Worm (Caenorhabditis elegans): Measurements from ENCODE around the gene Y46G5A.18.
A peak's percentile ranks its signal among the peaks of the same experiment; 100 is the strongest.

DNA sequence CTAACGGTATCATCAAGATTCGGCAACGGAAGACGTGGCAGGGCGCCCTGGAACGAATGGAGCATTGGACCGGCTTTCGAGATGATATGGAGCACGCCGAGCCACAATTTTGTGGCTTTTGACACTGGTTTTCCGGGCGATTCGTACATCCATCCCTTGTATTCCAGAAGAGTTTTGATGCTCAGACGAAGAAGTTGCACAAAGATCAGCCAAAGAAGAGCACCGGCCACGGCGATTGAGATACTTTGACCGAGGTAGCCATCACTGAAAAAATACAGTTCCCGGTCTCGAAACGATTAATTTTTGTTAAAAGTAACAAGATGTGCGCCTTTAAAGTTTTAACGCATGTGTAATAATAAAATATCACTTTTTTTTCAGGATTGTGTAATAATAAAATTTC, 9.9 kb downstream of the Y46G5A.18 start:
- TF ChIP-seq nhr-12 (tag; optimal IDR thresholded peaks at IDR 0.05) (no peak), pqm-1 (tag; optimal IDR thresholded peaks at IDR 0.05) (no peak), nhr-43 (tag; optimal IDR thresholded peaks at IDR 0.05; ENCODE audit: poor library complexity, severe bottlenecking) (peak; percentile 37), jun-1 (tag; optimal IDR thresholded peaks at IDR 0.05) (no peak)
